Worm (Caenorhabditis elegans): ENCODE measurements around the gene F14H12.6.

The F14H12.6 gene

DNA sequence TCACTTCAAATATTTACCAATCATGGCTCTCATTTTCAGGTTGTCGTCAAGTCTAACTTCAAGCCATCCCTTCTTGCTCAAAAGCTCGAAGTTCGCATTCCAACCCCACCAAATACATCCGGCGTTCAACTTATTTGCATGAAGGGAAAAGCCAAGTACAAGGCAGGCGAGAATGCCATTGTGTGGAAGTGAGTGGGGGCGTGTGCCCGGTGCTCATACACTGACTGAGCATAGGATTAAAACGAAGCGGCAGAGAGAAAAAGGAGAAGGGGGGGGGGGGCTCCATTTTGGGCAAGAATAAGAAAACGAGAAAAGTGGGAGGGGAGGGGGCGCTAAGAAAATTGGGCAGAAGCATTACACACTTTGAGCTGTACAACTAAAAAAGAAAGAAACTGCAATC lies 34.3 kb upstream of the F14H12.6 start:
- TF ChIP-seq Y55F3AM.14 (GFP tag; optimal IDR thresholded peaks at IDR 0.05), result peak; percentile 10
- TF ChIP-seq C34F6.9 (tag; optimal IDR thresholded peaks at IDR 0.05), result no peak

DNA sequence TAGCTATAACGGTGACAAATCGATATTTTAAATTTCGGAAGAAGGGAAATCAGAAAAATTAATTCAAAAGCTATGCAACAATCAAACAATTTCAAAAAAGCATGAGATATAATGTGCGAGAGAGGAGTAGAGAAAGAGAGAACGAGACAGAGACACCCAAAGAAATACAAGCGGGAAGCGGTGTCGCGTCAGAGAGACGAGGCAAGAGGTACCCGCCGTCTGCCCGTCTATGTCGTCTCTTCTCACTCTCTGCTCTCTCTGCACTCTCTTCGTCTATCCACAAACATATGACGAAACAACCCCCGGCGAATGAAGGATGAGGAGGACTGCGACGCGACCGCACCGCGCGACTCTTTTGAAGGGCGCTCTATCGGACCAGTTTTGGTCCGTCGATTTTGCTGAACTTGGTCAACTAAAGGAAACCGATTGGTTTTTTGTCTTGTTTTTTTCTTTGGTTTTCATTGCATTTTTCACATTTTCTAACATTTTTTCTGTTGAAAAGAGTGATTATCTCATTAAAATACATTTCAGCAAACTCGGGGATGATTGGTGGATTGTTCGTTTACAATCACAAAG lies 31.6 kb upstream of the F14H12.6 start, which contains the start of gene dpy-23:
dpy-23 (plus strand) TSS at position 526 of the 576 bp plus-strand sequence.
- TF ChIP-seq ceh-16 (tag; optimal IDR thresholded peaks at IDR 0.05) (peak; percentile 84), fos-1 (tag; optimal IDR thresholded peaks at IDR 0.05) (peak; percentile 91), crh-2 (tag; optimal IDR thresholded peaks at IDR 0.05) (peak; percentile 96), ama-1 (optimal IDR thresholded peaks at IDR 0.05) (no peak), blmp-1 (tag; optimal IDR thresholded peaks at IDR 0.05; ENCODE audit: insufficient read depth) (peak; percentile 85), skn-1 (tag; optimal IDR thresholded peaks at IDR 0.05) (no peak), snpc-4 (tag; optimal IDR thresholded peaks at IDR 0.05) (peak; percentile 32), F13H6.1 (tag; optimal IDR thresholded peaks at IDR 0.05) (peak; percentile 98), nhr-237 (tag; optimal IDR thresholded peaks at IDR 0.05) (peak; percentile 57), nhr-10 (tag; optimal IDR thresholded peaks at IDR 0.05) (peak; percentile 43), unc-62 (GFP tag; optimal IDR thresholded peaks at IDR 0.05) (peak; percentile 82), nhr-77 (tag; optimal IDR thresholded peaks at IDR 0.05) (peak; percentile 49), gmeb-1 (tag; optimal IDR thresholded peaks at IDR 0.05) (peak; percentile 69), nhr-6 (tag; optimal IDR thresholded peaks at IDR 0.05) (peak; percentile 88), ceh-82 (tag; optimal IDR thresholded peaks at IDR 0.05) (peak; percentile 89), elt-1 (tag; optimal IDR thresholded peaks at IDR 0.05) (no peak), lin-39 (tag; optimal IDR thresholded peaks at IDR 0.05) (no peak), C34F6.9 (tag; optimal IDR thresholded peaks at IDR 0.05) (peak; percentile 97), nhr-25 (tag; optimal IDR thresholded peaks at IDR 0.05) (peak; percentile 93), R02D3.7 (tag; optimal IDR thresholded peaks at IDR 0.05) (no peak), zag-1 (tag; optimal IDR thresholded peaks at IDR 0.05) (peak; percentile 95), mdl-1 (tag; optimal IDR thresholded peaks at IDR 0.05) (peak; percentile 46 to 85), elt-3 (tag; optimal IDR thresholded peaks at IDR 0.05) (no peak), ztf-1 (GFP tag; conservative IDR thresholded peaks at IDR 0.05) (no peak), nhr-21 (tag; optimal IDR thresholded peaks at IDR 0.05) (peak; percentile 86), sma-9 (GFP tag; optimal IDR thresholded peaks at IDR 0.05) (peak; percentile 97), sma-9 (tag; optimal IDR thresholded peaks at IDR 0.05) (no peak), ZK546.5 (tag; optimal IDR thresholded peaks at IDR 0.05) (peak; percentile 46), sem-4 (tag; optimal IDR thresholded peaks at IDR 0.05) (peak; percentile 93), mab-5 (tag; optimal IDR thresholded peaks at IDR 0.05) (peak; percentile 90), nhr-12 (tag; optimal IDR thresholded peaks at IDR 0.05) (no peak), aly-2 (tag; optimal IDR thresholded peaks at IDR 0.05) (no peak), Y55F3AM.14 (GFP tag; optimal IDR thresholded peaks at IDR 0.05) (peak; percentile 89), lin-13 (GFP tag; optimal IDR thresholded peaks at IDR 0.05) (peak; percentile 93), ztf-11 (tag; optimal IDR thresholded peaks at IDR 0.05) (no peak), unc-39 (tag; optimal IDR thresholded peaks at IDR 0.05) (no peak), lin-11 (tag; optimal IDR thresholded peaks at IDR 0.05) (peak; percentile 96), lsy-2 (tag; optimal IDR thresholded peaks at IDR 0.05) (peak; percentile 75 to 91), mbf-1 (tag; optimal IDR thresholded peaks at IDR 0.05) (no peak), egl-27 (tag; optimal IDR thresholded peaks at IDR 0.05) (peak; percentile 83), peb-1 (tag; optimal IDR thresholded peaks at IDR 0.05) (no peak), alr-1 (tag; optimal IDR thresholded peaks at IDR 0.05) (no peak), sma-3 (GFP tag; optimal IDR thresholded peaks at IDR 0.05) (peak; percentile 91), nhr-23 (tag; optimal IDR thresholded peaks at IDR 0.05) (no peak), unc-55 (GFP tag; optimal IDR thresholded peaks at IDR 0.05) (peak; percentile 97), nhr-11 (tag; optimal IDR thresholded peaks at IDR 0.05) (no peak), dmd-4 (tag; optimal IDR thresholded peaks at IDR 0.05) (no peak), nhr-129 (tag; optimal IDR thresholded peaks at IDR 0.05) (peak; percentile 97), ztf-4 (tag; optimal IDR thresholded peaks at IDR 0.05) (peak; percentile 92)

Data from whole organism, L2 larva.